Fruit fly (Drosophila melanogaster) S2 (cell line): ENCODE measurements around the gene Idgf3.

ENCODE experiments used
- CG8478 ChIP-seq: fragments of >200 bp; optimal IDR thresholded peaks from 2 replicates; lab custom pipeline; 2018
- CTCF ChIP-seq, 2 experiments: fragments of >200 bp; optimal IDR thresholded peaks; 2 replicates each; lab custom pipeline; 2018

The Idgf3 gene

dm6 chr2L:16499559-16499958, 48.9 kb downstream of the Idgf3 start:
- TF ChIP-seq CG8478 (lab: Kevin White, UChicago), result no peak
- no peak for TF ChIP-seq CTCF (optimal IDR thresholded peaks at IDR 0.05; lab: Kevin White, UChicago)

dm6 chr2L:16500469-16500868, 49.8 kb downstream of the Idgf3 start:
- no peak for TF ChIP-seq CTCF (optimal IDR thresholded peaks at IDR 0.05; lab: Kevin White, UChicago)

dm6 chr2L:16501366-16501765, 50.7 kb downstream of the Idgf3 start:
- TF ChIP-seq CG8478 (lab: Kevin White, UChicago) (no peak), CTCF (optimal IDR thresholded peaks at IDR 0.05; lab: Kevin White, UChicago) (no peak)

dm6 chr2L:16502898-16503551, 52.3 kb downstream of the Idgf3 start:
- no peak for TF ChIP-seq CG8478 (lab: Kevin White, UChicago)
- no peak for TF ChIP-seq CTCF (optimal IDR thresholded peaks at IDR 0.05; lab: Kevin White, UChicago)
